Fruit fly (Drosophila melanogaster): Measurements from ENCODE around the gene CG3792.

The CG3792 gene

dm6 chr2L:4976988-4977551, at the start of gene CG3792, which contains the start of gene Gmd (continued):
- TF ChIP-seq jumu (GFP tag; optimal IDR thresholded peaks at IDR 0.05) (peak; percentile 95), Ets65A (GFP tag) (peak; percentile 99), Max (GFP tag; optimal IDR thresholded peaks at IDR 0.05) (peak; percentile 96), CG18011 (GFP tag; optimal IDR thresholded peaks at IDR 0.05) (peak; percentile 84), lola (GFP tag; optimal IDR thresholded peaks at IDR 0.05) (peak in 1 of 3 experiments; percentile 97), ham (GFP tag; IDR thresholded peaks at IDR 0.05) (peak; percentile 86; the same call in 1 of the 2 replicates), CG1233 (GFP tag; optimal IDR thresholded peaks at IDR 0.05) (peak; percentile 94), wek (GFP tag; optimal IDR thresholded peaks at IDR 0.05) (peak; percentile 65), B-H2 (GFP tag; optimal IDR thresholded peaks at IDR 0.05) (peak; percentile 96), CG12299 (tag; optimal IDR thresholded peaks at IDR 0.05) (peak; percentile 89), Trl (optimal IDR thresholded peaks at IDR 0.05) (no peak), Trl (GFP tag; optimal IDR thresholded peaks at IDR 0.05) (peak; percentile 94), en (GFP tag; optimal IDR thresholded peaks at IDR 0.05) (peak; percentile 89), BtbVII (GFP tag; optimal IDR thresholded peaks at IDR 0.05) (peak; percentile 95), mirr (GFP tag; optimal IDR thresholded peaks at IDR 0.05) (peak; percentile 83), CG13123 (GFP tag; optimal IDR thresholded peaks at IDR 0.05) (peak; percentile 92), cwo (GFP tag; optimal IDR thresholded peaks at IDR 0.05) (peak; percentile 93), fu2 (GFP tag; optimal IDR thresholded peaks at IDR 0.05) (peak; percentile 88), CG34224 (GFP tag; IDR thresholded peaks at IDR 0.05; ENCODE audit: partially characterized antibody) (peak; percentile 89), ac (GFP tag; optimal IDR thresholded peaks at IDR 0.05) (peak; percentile 73), sc (optimal IDR thresholded peaks at IDR 0.05) (no peak), sc (GFP tag; optimal IDR thresholded peaks at IDR 0.05) (peak; percentile 82), CG8765 (GFP tag; IDR thresholded peaks at IDR 0.05) (peak; percentile 93), CG17802 (tag; optimal IDR thresholded peaks at IDR 0.05) (peak; percentile 81), toy (GFP tag; IDR thresholded peaks at IDR 0.05) (peak; percentile 90), CG2199 (GFP tag; IDR thresholded peaks at IDR 0.05) (peak; percentile 81; the same call in 1 of the 3 replicates), PHDP (tag; optimal IDR thresholded peaks at IDR 0.05) (peak; percentile 89), exex (tag; optimal IDR thresholded peaks at IDR 0.05) (peak; percentile 72), CG1024 (GFP tag; IDR thresholded peaks at IDR 0.05) (peak; percentile 86), Vsx1 (GFP tag; optimal IDR thresholded peaks at IDR 0.05) (no peak), sna (GFP tag; IDR thresholded peaks at IDR 0.05; ENCODE audit: partially characterized antibody) (peak; percentile 80), CG8944 (GFP tag; optimal IDR thresholded peaks at IDR 0.05) (peak; percentile 94), jing (GFP tag; optimal IDR thresholded peaks at IDR 0.05) (no peak), CG9609 (GFP tag; optimal IDR thresholded peaks at IDR 0.05) (peak; percentile 91), CG18619 (GFP tag; optimal IDR thresholded peaks at IDR 0.05) (peak; percentile 93)

dm6 chr2L:4928340-4928739, 48.8 kb upstream of the CG3792 start:
- TF ChIP-seq CG17385 (GFP tag; optimal IDR thresholded peaks at IDR 0.05) (peak; percentile 17), Med (GFP tag) (peak; percentile 26), CoRest (tag; optimal IDR thresholded peaks at IDR 0.05) (no peak), Nf-YB (GFP tag; optimal IDR thresholded peaks at IDR 0.05) (no peak), CG18599 (GFP tag; optimal IDR thresholded peaks at IDR 0.05) (peak; percentile 73), B-H2 (GFP tag; optimal IDR thresholded peaks at IDR 0.05) (peak; percentile 67), CG18011 (GFP tag; optimal IDR thresholded peaks at IDR 0.05) (no peak), so (GFP tag; IDR thresholded peaks at IDR 0.05) (0 out of 3 replicates have a peak, but pooled peaks have one; percentile 34), CG15514 (GFP tag; optimal IDR thresholded peaks at IDR 0.05) (peak; percentile 45), Dbx (GFP tag; IDR thresholded peaks at IDR 0.05) (peak; percentile 57; the same call in 1 of the 3 replicates), chm (GFP tag; IDR thresholded peaks at IDR 0.05) (no peak), Hmr (GFP tag; optimal IDR thresholded peaks at IDR 0.05) (peak; percentile 70), Rfx (GFP tag; IDR thresholded peaks at IDR 0.05) (peak; percentile 42; the same call in 1 of the 2 replicates), B-H1 (GFP tag; IDR thresholded peaks at IDR 0.05) (no peak), Atf6 (GFP tag; IDR thresholded peaks at IDR 0.05) (peak; percentile 54), ase (GFP tag; IDR thresholded peaks at IDR 0.05) (no peak), lmd (GFP tag; IDR thresholded peaks at IDR 0.05) (no peak), caup (GFP tag; optimal IDR thresholded peaks at IDR 0.05; ENCODE audit: severe bottlenecking) (peak; percentile 31)
